Fruit fly (Drosophila melanogaster) whole organism, embryonic: ENCODE results near the gene Crtc.
A peak's percentile ranks its signal among the peaks of the same experiment; 100 is the strongest.

Source experiments
- Asciz ChIP-seq: fragments of 200-800 bp; sonication (Bioruptor generic); optimal IDR thresholded peaks from 2 replicates; lab custom pipeline; 2017; ENCODE audit warnings: missing biosample characterization, mild to moderate bottlenecking, missing genetic modification characterization, missing genetic modification reagents
- Bdp1 ChIP-seq: fragments of 200-800 bp; sonication (Bioruptor generic); optimal IDR thresholded peaks from 3 replicates; lab custom pipeline; 2016; ENCODE audit warnings: missing biosample characterization, missing genetic modification characterization
- CG10267 ChIP-seq: fragments of 200-800 bp; sonication (Bioruptor generic); optimal IDR thresholded peaks from 2 replicates; lab custom pipeline; 2018; ENCODE audit warnings: missing biosample characterization, mild to moderate bottlenecking, missing genetic modification characterization, moderate library complexity
- CG11456 ChIP-seq: fragments of 200-800 bp; sonication (Bioruptor generic); IDR thresholded peaks from 3 replicates; pipeline ENCODE4 v1.3.6; 2022; ENCODE audit warnings: missing biosample characterization, missing genetic modification characterization
- CG11695 ChIP-seq: fragments of 200-800 bp; sonication (Bioruptor generic); IDR thresholded peaks from 3 replicates; pipeline ENCODE4 v1.3.6; 2022; ENCODE audit warnings: missing biosample characterization, missing genetic modification characterization
- CG13424 ChIP-seq: fragments of 200-800 bp; sonication (Bioruptor generic); optimal IDR thresholded peaks from 2 replicates; lab custom pipeline; 2019; ENCODE audit warnings: missing biosample characterization, mild to moderate bottlenecking, missing genetic modification characterization, moderate library complexity
- CG14441 ChIP-seq: fragments of 200-800 bp; sonication (Bioruptor generic); IDR thresholded peaks from 2 replicates; pipeline ENCODE4 v1.3.6; 2022; ENCODE audit warnings: missing biosample characterization, missing genetic modification characterization
- CG14860 ChIP-seq: fragments of 200-800 bp; sonication (Bioruptor generic); IDR thresholded peaks from 3 replicates; pipeline ENCODE4 v1.3.6; 2022; ENCODE audit warnings: missing biosample characterization, missing genetic modification characterization; ENCODE audit not compliant: partially characterized antibody
- CG15011 ChIP-seq: fragments of 200-800 bp; sonication (Bioruptor generic); optimal IDR thresholded peaks from 3 replicates; lab custom pipeline; 2018; ENCODE audit warnings: missing biosample characterization, mild to moderate bottlenecking, missing genetic modification characterization
- CG15479 ChIP-seq: fragments of 200-800 bp; sonication (Bioruptor generic); optimal IDR thresholded peaks from 3 replicates; lab custom pipeline; 2019; ENCODE audit warnings: missing biosample characterization, mild to moderate bottlenecking, missing genetic modification characterization, moderate library complexity
- CG15696 ChIP-seq: fragments of 200-800 bp; sonication (Bioruptor generic); optimal IDR thresholded peaks from 2 replicates; lab custom pipeline; 2019; ENCODE audit warnings: missing biosample characterization, mild to moderate bottlenecking, missing genetic modification characterization, moderate library complexity
- CG16779 ChIP-seq: fragments of 200-800 bp; sonication (Bioruptor generic); IDR thresholded peaks from 2 replicates; pipeline ENCODE4 v1.3.6; 2022; ENCODE audit warnings: missing biosample characterization, missing genetic modification characterization
- CG17361 ChIP-seq: fragments of 200-800 bp; sonication (Bioruptor generic); IDR thresholded peaks from 3 replicates; pipeline ENCODE4 v1.3.6; 2022; ENCODE audit warnings: missing biosample characterization, missing genetic modification characterization
- CG17385 ChIP-seq: fragments of 200-800 bp; sonication (Bioruptor generic); optimal IDR thresholded peaks from 3 replicates; lab custom pipeline; 2018; ENCODE audit warnings: missing biosample characterization, mild to moderate bottlenecking, missing genetic modification characterization
- CG18476 ChIP-seq: fragments of 200-800 bp; sonication (Bioruptor generic); optimal IDR thresholded peaks from 2 replicates; lab custom pipeline; 2016; ENCODE audit warnings: missing biosample characterization, mild to moderate bottlenecking, missing genetic modification characterization
- CG30020 ChIP-seq: fragments of 200-800 bp; optimal IDR thresholded peaks from 2 replicates; lab custom pipeline; 2019; ENCODE audit warnings: missing biosample characterization, mild to moderate bottlenecking, missing genetic modification characterization, moderate library complexity
- CG31441 ChIP-seq: fragments of 200-800 bp; sonication (Bioruptor generic); IDR thresholded peaks from 2 replicates; pipeline ENCODE4 v1.3.6; 2022; ENCODE audit warnings: missing biosample characterization, missing genetic modification characterization
- CG34376 ChIP-seq: fragments of 200-800 bp; sonication (Bioruptor generic); optimal IDR thresholded peaks from 2 replicates; lab custom pipeline; 2018; ENCODE audit warnings: missing biosample characterization, mild to moderate bottlenecking, missing genetic modification characterization
- CG6175 ChIP-seq: fragments of 200-800 bp; sonication (Bioruptor generic); IDR thresholded peaks from 3 replicates; pipeline ENCODE4 v1.3.6; 2022; ENCODE audit warnings: missing biosample characterization, missing genetic modification characterization
- CG6765 ChIP-seq: fragments of 200-800 bp; sonication (Bioruptor generic); optimal IDR thresholded peaks from 3 replicates; lab custom pipeline; 2017; ENCODE audit warnings: missing biosample characterization, mild to moderate bottlenecking, missing genetic modification characterization
- CG6791 ChIP-seq: fragments of 200-800 bp; sonication (Bioruptor generic); IDR thresholded peaks from 3 replicates; pipeline ENCODE4 v1.3.6; 2022; ENCODE audit warnings: missing biosample characterization, missing genetic modification characterization; ENCODE audit not compliant: partially characterized antibody
- CG8388 ChIP-seq: fragments of 200-800 bp; sonication (Bioruptor generic); optimal IDR thresholded peaks from 2 replicates; lab custom pipeline; 2019; ENCODE audit warnings: missing biosample characterization, mild to moderate bottlenecking, missing genetic modification characterization, moderate library complexity
- Doc3 ChIP-seq: fragments of 200-800 bp; sonication (Bioruptor generic); IDR thresholded peaks from 3 replicates; pipeline ENCODE4 v1.3.6; 2022; ENCODE audit warnings: missing biosample characterization, missing genetic modification characterization; ENCODE audit not compliant: partially characterized antibody
- Drgx ChIP-seq: fragments of 200-800 bp; sonication (Bioruptor generic); IDR thresholded peaks from 2 replicates; pipeline ENCODE4 v1.3.6; 2022; ENCODE audit warnings: missing biosample characterization, missing genetic modification characterization
- H15 ChIP-seq: fragments of 200-800 bp; sonication (Bioruptor generic); IDR thresholded peaks from 3 replicates; pipeline ENCODE4 v1.3.6; 2022; ENCODE audit warnings: missing biosample characterization, missing genetic modification characterization
- MTF-1 ChIP-seq: fragments of 200-800 bp; sonication (Bioruptor generic); optimal IDR thresholded peaks from 2 replicates; lab custom pipeline; 2018; ENCODE audit warnings: missing biosample characterization, mild to moderate bottlenecking, missing genetic modification characterization, borderline replicate concordance
- Meics ChIP-seq: fragments of 200-800 bp; sonication (Bioruptor generic); optimal IDR thresholded peaks from 2 replicates; lab custom pipeline; 2017; ENCODE audit warnings: missing biosample characterization, mild to moderate bottlenecking, missing genetic modification characterization
- Myb ChIP-seq: fragments of 200-800 bp; sonication (Bioruptor generic); optimal IDR thresholded peaks from 2 replicates; lab custom pipeline; 2016; ENCODE audit warnings: missing biosample characterization, missing genetic modification characterization
- Nf-YC ChIP-seq: fragments of 200-800 bp; optimal IDR thresholded peaks from 3 replicates; lab custom pipeline; 2019; ENCODE audit warnings: missing biosample characterization, mild to moderate bottlenecking, missing genetic modification characterization, moderate library complexity
- Oaz ChIP-seq: fragments of 200-800 bp; sonication (Bioruptor generic); IDR thresholded peaks from 2 replicates; pipeline ENCODE4 v1.3.6; 2022; ENCODE audit warnings: missing biosample characterization, missing genetic modification characterization
- Optix ChIP-seq: fragments of 200-800 bp; sonication (Bioruptor generic); IDR thresholded peaks from 3 replicates; pipeline ENCODE4 v1.3.6; 2022; ENCODE audit warnings: missing biosample characterization, missing genetic modification characterization
- Rx ChIP-seq: fragments of 200-800 bp; sonication (Bioruptor generic); IDR thresholded peaks from 2 replicates; pipeline ENCODE4 v1.3.6; 2022; ENCODE audit warnings: missing biosample characterization, missing genetic modification characterization
- Six4 ChIP-seq: fragments of 200-800 bp; sonication (Bioruptor generic); optimal IDR thresholded peaks from 2 replicates; lab custom pipeline; 2016; ENCODE audit warnings: missing biosample characterization, missing genetic modification characterization
- Trl ChIP-seq, 3 experiments: fragments of >200 bp in 2 of 3; fragments of 200-800 bp in 1 of 3; sonication (Bioruptor generic) in 1 of 3; optimal IDR thresholded peaks; 2 replicates in 1 of 3; 3 replicates in 2 of 3; lab custom pipeline; 2016 to 2017; ENCODE audit warnings: missing biosample characterization in 1 of 3, missing genetic modification characterization in 1 of 3
- caup ChIP-seq: fragments of 200-800 bp; sonication (Bioruptor generic); optimal IDR thresholded peaks from 3 replicates; lab custom pipeline; 2017; ENCODE audit warnings: missing biosample characterization, mild to moderate bottlenecking, missing genetic modification characterization, moderate library complexity; ENCODE audit not compliant: severe bottlenecking
- chif ChIP-seq, 2 experiments: fragments of 200-800 bp; sonication (Bioruptor generic); optimal IDR thresholded peaks; 3 replicates each; lab custom pipeline; 2016; ENCODE audit warnings: missing biosample characterization in 2 of 2, missing genetic modification characterization in 2 of 2
- dpn ChIP-seq, 2 experiments: fragments of 200-800 bp; sonication (Bioruptor generic); optimal IDR thresholded peaks; 3 replicates each; lab custom pipeline; 2016; ENCODE audit warnings: missing biosample characterization in 2 of 2, missing genetic modification characterization in 2 of 2
- gsb ChIP-seq: fragments of 200-800 bp; sonication (Bioruptor generic); IDR thresholded peaks from 2 replicates; pipeline ENCODE4 v1.3.6; 2022; ENCODE audit warnings: missing biosample characterization, missing genetic modification characterization
- hth ChIP-seq: fragments of >200 bp; optimal IDR thresholded peaks from 2 replicates; lab custom pipeline; 2017; ENCODE audit warnings: inconsistent platforms
- knrl ChIP-seq: fragments of 200-800 bp; sonication (Bioruptor generic); IDR thresholded peaks from 3 replicates; pipeline ENCODE4 v1.3.6; 2022; ENCODE audit warnings: missing biosample characterization, missing genetic modification characterization; ENCODE audit not compliant: partially characterized antibody
- lola ChIP-seq, 3 experiments: fragments of >200 bp in 2 of 3; fragments of 200-800 bp in 1 of 3; sonication (Bioruptor generic) in 1 of 3; optimal IDR thresholded peaks; 2 replicates each; lab custom pipeline; 2017 to 2019; ENCODE audit warnings: missing biosample characterization in 3 of 3, missing genetic modification characterization in 3 of 3, mild to moderate bottlenecking in 1 of 3, moderate library complexity in 1 of 3
- nerfin-2 ChIP-seq: fragments of 200-800 bp; sonication (Bioruptor generic); IDR thresholded peaks from 2 replicates; pipeline ENCODE4 v1.3.6; 2022; ENCODE audit warnings: missing biosample characterization, missing genetic modification characterization; ENCODE audit not compliant: partially characterized antibody
- pan ChIP-seq, 4 experiments: fragments of >200 bp in 3 of 4; fragments of 200-800 bp in 1 of 4; sonication (Bioruptor generic) in 1 of 4; optimal IDR thresholded peaks in 3 of 4; IDR thresholded peaks in 1 of 4; 2 replicates each; pipeline versions ENCODE4 v1.3.6 to Lab custom; 2017 to 2022; ENCODE audit warnings: missing biosample characterization in 2 of 4, missing genetic modification characterization in 2 of 4, mixed read lengths in 1 of 4
- ro ChIP-seq: fragments of 200-800 bp; sonication (Bioruptor generic); IDR thresholded peaks from 2 replicates; pipeline ENCODE4 v1.3.6; 2022; ENCODE audit warnings: missing biosample characterization, missing genetic modification characterization
- sc ChIP-seq, 3 experiments: fragments of >200 bp in 2 of 3; fragments of 200-800 bp in 1 of 3; sonication (Bioruptor generic) in 1 of 3; optimal IDR thresholded peaks; 2 replicates in 2 of 3; 3 replicates in 1 of 3; lab custom pipeline; 2017; ENCODE audit warnings: mild to moderate bottlenecking in 1 of 3, missing biosample characterization in 1 of 3, missing genetic modification characterization in 1 of 3, missing genetic modification reagents in 1 of 3
- sd ChIP-seq: fragments of 200-800 bp; sonication (Bioruptor generic); optimal IDR thresholded peaks from 3 replicates; lab custom pipeline; 2018; ENCODE audit warnings: missing biosample characterization, mild to moderate bottlenecking, missing genetic modification characterization, moderate library complexity
- sob ChIP-seq: fragments of 200-800 bp; sonication (Bioruptor generic); IDR thresholded peaks from 2 replicates; pipeline ENCODE4 v1.3.6; 2022; ENCODE audit warnings: missing biosample characterization, missing genetic modification characterization
- twi ChIP-seq: fragments of 200-800 bp; optimal IDR thresholded peaks from 2 replicates; lab custom pipeline; 2019; ENCODE audit warnings: missing biosample characterization, mild to moderate bottlenecking, missing genetic modification characterization, moderate library complexity
- wek ChIP-seq: fragments of 200-800 bp; sonication (Bioruptor generic); optimal IDR thresholded peaks from 3 replicates; lab custom pipeline; 2018; ENCODE audit warnings: missing biosample characterization, mild to moderate bottlenecking, missing genetic modification characterization, moderate library complexity

Gene Crtc

DNA sequence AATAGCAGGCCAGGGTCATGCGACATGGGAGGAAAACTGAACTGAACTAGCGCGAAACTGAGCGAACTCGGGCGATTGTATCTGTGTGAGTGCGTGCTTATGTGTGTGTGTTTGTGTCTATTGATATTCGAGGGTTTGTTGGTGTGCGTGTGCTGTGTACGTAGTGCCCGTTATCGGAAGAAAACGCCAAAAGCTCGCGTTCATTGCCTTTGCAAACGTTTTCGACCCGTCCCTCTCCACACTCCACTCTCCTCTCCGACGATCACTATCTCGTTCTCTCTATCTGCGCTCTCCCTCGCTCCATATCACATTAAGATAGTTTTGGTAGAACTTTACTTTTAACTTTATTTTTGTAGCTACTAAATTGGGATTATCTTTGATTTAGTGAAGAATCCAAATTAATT is 52.2 kb downstream of the Crtc start (continued):
- peak; percentile 61; the same call in 1 of the 3 replicates for TF ChIP-seq CG6175 (GFP tag; lab: Robert Waterston, UW)
- TF ChIP-seq CG8388: no peak
- TF ChIP-seq Drgx (GFP tag; lab: Robert Waterston, UW): no peak
- TF ChIP-seq gsb (GFP tag; lab: Robert Waterston, UW): no peak
- TF ChIP-seq Doc3 (GFP tag; lab: Robert Waterston, UW): no peak
- no peak for TF ChIP-seq Six4
- peak; percentile 21 for TF ChIP-seq caup (GFP tag; lab: Kevin White, UChicago)
- TF ChIP-seq sd (tag; lab: Kevin White, UChicago): peak; percentile 63
- TF ChIP-seq Trl (optimal IDR thresholded peaks at IDR 0.05; lab: Kevin White, UChicago): peak; percentile 38 to 80
- TF ChIP-seq Trl (GFP tag; optimal IDR thresholded peaks at IDR 0.05; lab: Kevin White, UChicago): no peak
- TF ChIP-seq Optix (GFP tag; lab: Robert Waterston, UW): no peak
- TF ChIP-seq CG31441: no peak
- TF ChIP-seq CG17361 (GFP tag; lab: Robert Waterston, UW): no peak
- TF ChIP-seq CG15479 (GFP tag; lab: Kevin White, UChicago): no peak
- no peak for TF ChIP-seq chif (GFP tag; optimal IDR thresholded peaks at IDR 0.05; lab: Kevin White, UChicago)
- no peak for TF ChIP-seq knrl (GFP tag; lab: Robert Waterston, UW)
- no peak for TF ChIP-seq CG11695 (GFP tag; lab: Robert Waterston, UW)
- TF ChIP-seq CG18476 (GFP tag; lab: Kevin White, UChicago): no peak
- TF ChIP-seq ro (GFP tag; lab: Robert Waterston, UW): no peak
- TF ChIP-seq Oaz (GFP tag; lab: Robert Waterston, UW): no peak
- peak; percentile 55; the same call in 1 of the 2 replicates for TF ChIP-seq sob (GFP tag; lab: Robert Waterston, UW)
- no peak for TF ChIP-seq Meics (GFP tag; lab: Kevin White, UChicago)
- TF ChIP-seq CG13424 (tag; lab: Kevin White, UChicago): no peak
- no peak for TF ChIP-seq Bdp1
- TF ChIP-seq CG30020 (tag; lab: Kevin White, UChicago): no peak
- no peak for TF ChIP-seq CG17385 (GFP tag; lab: Kevin White, UChicago)
- no peak for TF ChIP-seq H15 (GFP tag; lab: Robert Waterston, UW)
- no peak for TF ChIP-seq CG11456 (GFP tag; lab: Robert Waterston, UW)
- no peak for TF ChIP-seq hth (lab: Kevin White, UChicago)
- no peak for TF ChIP-seq CG16779 (GFP tag; lab: Robert Waterston, UW)
- no peak for TF ChIP-seq CG15011 (GFP tag; lab: Kevin White, UChicago)
- TF ChIP-seq pan (optimal IDR thresholded peaks at IDR 0.05; lab: Kevin White, UChicago): no peak
- no peak for TF ChIP-seq pan (GFP tag; optimal IDR thresholded peaks at IDR 0.05 in 1 of 2, IDR thresholded peaks at IDR 0.05 in 1 of 2)
- no peak for TF ChIP-seq Myb (GFP tag; lab: Kevin White, UChicago)
- TF ChIP-seq lola (GFP tag; optimal IDR thresholded peaks at IDR 0.05; lab: Kevin White, UChicago): peak in 1 of 3 experiments; percentile 26
- TF ChIP-seq Asciz (GFP tag; lab: Kevin White, UChicago): no peak
- no peak for TF ChIP-seq CG10267 (tag; lab: Kevin White, UChicago)
- no peak for TF ChIP-seq dpn (GFP tag; optimal IDR thresholded peaks at IDR 0.05; lab: Kevin White, UChicago)
- TF ChIP-seq CG34376: peak; percentile 80
- TF ChIP-seq twi: no peak
- TF ChIP-seq CG6791: no peak
- TF ChIP-seq CG14860 (GFP tag; lab: Robert Waterston, UW): no peak
- TF ChIP-seq CG14441 (GFP tag; lab: Robert Waterston, UW): no peak
- TF ChIP-seq CG15696 (tag; lab: Kevin White, UChicago): no peak
- TF ChIP-seq Nf-YC (tag; lab: Kevin White, UChicago): peak; percentile 36
- no peak for TF ChIP-seq nerfin-2
- no peak for TF ChIP-seq sc (optimal IDR thresholded peaks at IDR 0.05; lab: Kevin White, UChicago)
- TF ChIP-seq sc (GFP tag; optimal IDR thresholded peaks at IDR 0.05; lab: Kevin White, UChicago): no peak
- TF ChIP-seq MTF-1 (GFP tag; lab: Kevin White, UChicago): no peak
- no peak for TF ChIP-seq CG6765 (GFP tag; lab: Kevin White, UChicago)
- TF ChIP-seq wek: no peak
- TF ChIP-seq Rx (GFP tag; lab: Robert Waterston, UW): no peak
